Worm (Caenorhabditis elegans): ENCODE results near the gene C01B10.9.

C01B10.9 gene

ce11 chrIV:6606587-6606986, 25.4 kb upstream of the C01B10.9 start:
- no peak for TF ChIP-seq fkh-6 (tag; optimal IDR thresholded peaks at IDR 0.05)
- TF ChIP-seq ceh-22 (tag; optimal IDR thresholded peaks at IDR 0.05), result no peak
- TF ChIP-seq che-1 (tag; optimal IDR thresholded peaks at IDR 0.05), result no peak
- TF ChIP-seq pha-4 (tag; optimal IDR thresholded peaks at IDR 0.05), result no peak
- TF ChIP-seq sdc-2 (tag; optimal IDR thresholded peaks at IDR 0.05), result no peak
- TF ChIP-seq mec-3 (tag; optimal IDR thresholded peaks at IDR 0.05; ENCODE audit: borderline replicate concordance), result no peak
- TF ChIP-seq K09A11.1 (tag; optimal IDR thresholded peaks at IDR 0.05; ENCODE audit: insufficient read depth), result no peak
- TF ChIP-seq hlh-6 (tag; optimal IDR thresholded peaks at IDR 0.05), result no peak
- no peak for TF ChIP-seq pag-3 (tag; optimal IDR thresholded peaks at IDR 0.05; ENCODE audit: borderline replicate concordance)
- no peak for TF ChIP-seq K02D7.2 (tag; optimal IDR thresholded peaks at IDR 0.05)
- TF ChIP-seq zip-5 (tag; optimal IDR thresholded peaks at IDR 0.05), result no peak
- TF ChIP-seq F13H6.1 (tag; optimal IDR thresholded peaks at IDR 0.05), result no peak
- TF ChIP-seq pat-9 (tag; optimal IDR thresholded peaks at IDR 0.05), result no peak
- TF ChIP-seq unc-55 (GFP tag; optimal IDR thresholded peaks at IDR 0.05), result no peak

ce11 chrIV:6607059-6607458, 25.0 kb upstream of the C01B10.9 start:
- no peak for TF ChIP-seq ceh-30 (tag; optimal IDR thresholded peaks at IDR 0.05)
- TF ChIP-seq pha-2 (tag; optimal IDR thresholded peaks at IDR 0.05), result no peak
- TF ChIP-seq ceh-19 (GFP tag; optimal IDR thresholded peaks at IDR 0.05), result no peak
- no peak for TF ChIP-seq ceh-48 (tag; optimal IDR thresholded peaks at IDR 0.05)
- no peak for TF ChIP-seq elt-4 (tag; optimal IDR thresholded peaks at IDR 0.05)
- TF ChIP-seq pros-1 (tag; optimal IDR thresholded peaks at IDR 0.05), result no peak
- no peak for TF ChIP-seq hlh-8 (tag; optimal IDR thresholded peaks at IDR 0.05)
- TF ChIP-seq pha-4 (tag; optimal IDR thresholded peaks at IDR 0.05), result no peak
- no peak for TF ChIP-seq ref-2 (tag; optimal IDR thresholded peaks at IDR 0.05)
- TF ChIP-seq C38D4.7 (GFP tag; optimal IDR thresholded peaks at IDR 0.05), result no peak
- no peak for TF ChIP-seq ceh-24 (tag; optimal IDR thresholded peaks at IDR 0.05)
- no peak for TF ChIP-seq sdc-2 (tag; optimal IDR thresholded peaks at IDR 0.05)
- TF ChIP-seq fkh-10 (GFP tag; optimal IDR thresholded peaks at IDR 0.05), result no peak
- TF ChIP-seq odd-2 (tag; optimal IDR thresholded peaks at IDR 0.05), result no peak
- TF ChIP-seq ceh-34 (tag; optimal IDR thresholded peaks at IDR 0.05), result no peak
- no peak for TF ChIP-seq fax-1 (tag; optimal IDR thresholded peaks at IDR 0.05)
- TF ChIP-seq nfya-1 (tag; optimal IDR thresholded peaks at IDR 0.05), result no peak
- TF ChIP-seq mec-3 (tag; optimal IDR thresholded peaks at IDR 0.05; ENCODE audit: borderline replicate concordance), result no peak
- TF ChIP-seq tbx-7 (tag; optimal IDR thresholded peaks at IDR 0.05), result no peak

DNA sequence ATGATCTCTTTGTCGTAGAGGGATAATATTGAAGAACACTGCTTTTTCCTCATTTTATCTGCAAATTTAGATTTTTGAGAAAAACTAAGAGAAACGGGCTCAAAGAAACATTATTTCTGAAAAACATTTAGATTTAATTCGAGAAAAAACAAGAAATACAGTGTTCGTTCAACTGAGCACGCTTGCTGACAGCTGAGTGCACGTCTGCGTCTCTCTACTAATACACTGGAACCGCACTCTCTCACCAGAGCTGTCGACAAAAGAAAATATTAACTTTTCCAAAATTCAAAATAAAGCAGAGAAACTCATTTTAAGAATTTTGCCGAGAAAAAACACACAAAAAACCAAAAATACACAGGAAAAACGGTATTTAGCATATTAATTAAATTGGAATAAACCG, 18.7 kb upstream of the C01B10.9 start, which contains the start of gene drh-1:
drh-1 (minus strand) TSS at position 58 of the 400 bp plus-strand sequence.
- no peak for TF ChIP-seq pqm-1 (tag; optimal IDR thresholded peaks at IDR 0.05)
- TF ChIP-seq nhr-232 (tag; optimal IDR thresholded peaks at IDR 0.05), result no peak
- no peak for TF ChIP-seq unc-3 (GFP tag; conservative IDR thresholded peaks at IDR 0.05)
- TF ChIP-seq unc-3 (tag; optimal IDR thresholded peaks at IDR 0.05), result no peak
- TF ChIP-seq ceh-24 (tag; optimal IDR thresholded peaks at IDR 0.05), result no peak
- TF ChIP-seq fkh-10 (GFP tag; optimal IDR thresholded peaks at IDR 0.05), result no peak
- TF ChIP-seq nfya-1 (tag; optimal IDR thresholded peaks at IDR 0.05), result no peak
- no peak for TF ChIP-seq K02D7.2 (tag; optimal IDR thresholded peaks at IDR 0.05)

DNA sequence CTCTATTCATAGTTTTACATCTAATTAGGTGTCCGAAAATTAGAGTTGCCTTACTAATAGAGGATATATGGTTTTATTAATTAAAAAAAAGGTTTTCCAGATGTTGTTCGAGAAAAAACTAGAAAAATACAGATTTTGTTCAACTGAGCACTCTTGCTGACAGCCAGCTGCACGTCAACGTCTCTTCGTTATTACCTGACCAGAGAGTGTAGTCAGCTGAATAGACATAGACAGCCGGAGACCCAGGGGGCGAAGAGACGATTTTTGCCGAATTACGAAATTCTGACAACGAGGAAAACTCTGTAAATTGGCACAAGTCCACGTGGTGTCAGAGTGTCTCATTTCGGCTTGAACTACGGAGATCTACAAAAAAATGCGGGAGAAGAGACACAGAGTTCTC, 13.4 kb upstream of the C01B10.9 start:
- TF ChIP-seq C38D4.7 (GFP tag; optimal IDR thresholded peaks at IDR 0.05) (no peak), elt-2 (tag; optimal IDR thresholded peaks at IDR 0.05) (no peak), ceh-19 (GFP tag; optimal IDR thresholded peaks at IDR 0.05) (no peak), unc-42 (tag; optimal IDR thresholded peaks at IDR 0.05) (no peak), nhr-232 (tag; optimal IDR thresholded peaks at IDR 0.05) (no peak), ceh-34 (tag; optimal IDR thresholded peaks at IDR 0.05) (no peak), hlh-13 (GFP tag; optimal IDR thresholded peaks at IDR 0.05) (no peak), pros-1 (tag; optimal IDR thresholded peaks at IDR 0.05) (no peak), C08G9.2 (tag; optimal IDR thresholded peaks at IDR 0.05) (no peak), zip-5 (tag; optimal IDR thresholded peaks at IDR 0.05) (no peak), ceh-22 (tag; optimal IDR thresholded peaks at IDR 0.05) (no peak), npax-4 (tag; optimal IDR thresholded peaks at IDR 0.05) (no peak), K02D7.2 (tag; optimal IDR thresholded peaks at IDR 0.05) (no peak), eyg-1 (tag; optimal IDR thresholded peaks at IDR 0.05) (no peak), ets-4 (tag; optimal IDR thresholded peaks at IDR 0.05) (no peak)

Data from whole organism, late embryonic.